Worm (Caenorhabditis elegans): ENCODE measurements around the gene ptb-1.

Gene ptb-1

ce11 chrII:10675302-10675701 lies at the start of gene ptb-1:
ptb-1 (plus strand) TSS chrII:10675602.
- no peak for TF ChIP-seq pros-1 (tag; optimal IDR thresholded peaks at IDR 0.05)
- TF ChIP-seq fkh-10 (GFP tag; optimal IDR thresholded peaks at IDR 0.05) = no peak
- TF ChIP-seq ceh-30 (tag; optimal IDR thresholded peaks at IDR 0.05) = no peak
- no peak for TF ChIP-seq elt-2 (tag; optimal IDR thresholded peaks at IDR 0.05)
- TF ChIP-seq unc-3 (GFP tag; conservative IDR thresholded peaks at IDR 0.05) = no peak
- TF ChIP-seq unc-3 (tag; optimal IDR thresholded peaks at IDR 0.05) = no peak
- TF ChIP-seq ets-4 (tag; optimal IDR thresholded peaks at IDR 0.05) = no peak
- TF ChIP-seq unc-42 (tag; optimal IDR thresholded peaks at IDR 0.05) = no peak
- no peak for TF ChIP-seq lim-6 (tag; optimal IDR thresholded peaks at IDR 0.05)
- TF ChIP-seq pat-9 (tag; optimal IDR thresholded peaks at IDR 0.05) = no peak
- no peak for TF ChIP-seq ceh-9 (tag; optimal IDR thresholded peaks at IDR 0.05)
- TF ChIP-seq nfya-1 (tag; optimal IDR thresholded peaks at IDR 0.05) = no peak
- TF ChIP-seq eyg-1 (tag; optimal IDR thresholded peaks at IDR 0.05) = no peak
- TF ChIP-seq madf-2 (tag; optimal IDR thresholded peaks at IDR 0.05) = no peak

- TF ChIP-seq elt-2 (tag; optimal IDR thresholded peaks at IDR 0.05) (peak; percentile 37), pros-1 (tag; optimal IDR thresholded peaks at IDR 0.05) (no peak)
Observed at ce11 chrII:10627086-10627485, 48.3 kb upstream of the ptb-1 start.

ce11 chrII:10627963-10628362 lies 47.4 kb upstream of the ptb-1 start, which contains the start of gene M28.8:
M28.8 (plus strand) TSS chrII:10628263.
- TF ChIP-seq tbx-7 (tag; optimal IDR thresholded peaks at IDR 0.05) = no peak
- TF ChIP-seq lin-11 (tag; optimal IDR thresholded peaks at IDR 0.05) = no peak

- TF ChIP-seq ceh-2 (tag; optimal IDR thresholded peaks at IDR 0.05) (no peak), ceh-6 (GFP tag; optimal IDR thresholded peaks at IDR 0.05) (no peak), K02D7.2 (tag; optimal IDR thresholded peaks at IDR 0.05) (no peak), syd-9 (tag; optimal IDR thresholded peaks at IDR 0.05) (no peak), nhr-11 (tag; optimal IDR thresholded peaks at IDR 0.05) (no peak), mec-3 (tag; optimal IDR thresholded peaks at IDR 0.05; ENCODE audit: borderline replicate concordance) (no peak), ama-1 (optimal IDR thresholded peaks at IDR 0.05) (no peak), npax-4 (tag; optimal IDR thresholded peaks at IDR 0.05) (no peak), ttx-3 (tag; optimal IDR thresholded peaks at IDR 0.05) (no peak), elt-4 (tag; optimal IDR thresholded peaks at IDR 0.05) (no peak), ceh-34 (tag; optimal IDR thresholded peaks at IDR 0.05) (no peak), ceh-31 (tag; optimal IDR thresholded peaks at IDR 0.05) (no peak), C38D4.7 (GFP tag; optimal IDR thresholded peaks at IDR 0.05) (no peak), pha-4 (tag; optimal IDR thresholded peaks at IDR 0.05) (no peak), pag-3 (tag; optimal IDR thresholded peaks at IDR 0.05; ENCODE audit: borderline replicate concordance) (no peak), unc-3 (GFP tag; conservative IDR thresholded peaks at IDR 0.05) (no peak), unc-3 (tag; optimal IDR thresholded peaks at IDR 0.05) (no peak), elt-2 (tag; optimal IDR thresholded peaks at IDR 0.05) (no peak), pros-1 (tag; optimal IDR thresholded peaks at IDR 0.05) (no peak)
Observed at ce11 chrII:10630944-10631343, 44.5 kb upstream of the ptb-1 start.

ce11 chrII:10639110-10639509 lies 36.3 kb upstream of the ptb-1 start, which contains the start of gene M28.9:
M28.9 (plus strand) TSS chrII:10639410.
- TF ChIP-seq gmeb-2 (tag; optimal IDR thresholded peaks at IDR 0.05) = no peak
- TF ChIP-seq mec-3 (tag; optimal IDR thresholded peaks at IDR 0.05; ENCODE audit: borderline replicate concordance) = no peak
- no peak for TF ChIP-seq unc-55 (GFP tag; optimal IDR thresholded peaks at IDR 0.05)
- no peak for TF ChIP-seq tbx-2 (tag; optimal IDR thresholded peaks at IDR 0.05)
- TF ChIP-seq ref-2 (tag; optimal IDR thresholded peaks at IDR 0.05) = no peak
- TF ChIP-seq sdc-2 (tag; optimal IDR thresholded peaks at IDR 0.05) = no peak
- TF ChIP-seq T23F11.4 (GFP tag; optimal IDR thresholded peaks at IDR 0.05) = no peak
- no peak for TF ChIP-seq ceh-24 (tag; optimal IDR thresholded peaks at IDR 0.05)
- no peak for TF ChIP-seq pat-9 (tag; optimal IDR thresholded peaks at IDR 0.05)
- no peak for TF ChIP-seq zip-5 (tag; optimal IDR thresholded peaks at IDR 0.05)
- no peak for TF ChIP-seq che-1 (tag; optimal IDR thresholded peaks at IDR 0.05)
- no peak for TF ChIP-seq ceh-19 (GFP tag; optimal IDR thresholded peaks at IDR 0.05)
